Worm (Caenorhabditis elegans): ENCODE results near the gene srg-57.

Gene srg-57

ce11 chrV:2765052-2765451 lies 30.8 kb upstream of the srg-57 start, which contains the start of gene dhs-14:
Gene dhs-14 (minus strand): TSS chrV:2765200.
- TF ChIP-seq nhr-80 (tag; optimal IDR thresholded peaks at IDR 0.05) (peak; percentile 83), dox-1 (GFP tag; IDR thresholded peaks at IDR 0.05) (0 out of 2 replicates have a peak, but pooled peaks have one; percentile 23), egl-44 (GFP tag; IDR thresholded peaks at IDR 0.05) (no peak)

ce11 chrV:2763105-2763504 lies 28.8 kb upstream of the srg-57 start, which contains the start of gene R05D8.7:
Gene R05D8.7 (minus strand): TSS chrV:2763208.
- TF ChIP-seq B0261.1 (tag; optimal IDR thresholded peaks at IDR 0.05) = no peak
- TF ChIP-seq dox-1 (GFP tag; IDR thresholded peaks at IDR 0.05) = no peak
- TF ChIP-seq Y79H2A.3 (GFP tag; conservative IDR thresholded peaks at IDR 0.05) = no peak
- TF ChIP-seq attf-3 (GFP tag; conservative IDR thresholded peaks at IDR 0.05) = no peak

- peak; percentile 75 for TF ChIP-seq zfh-2 (GFP tag; conservative IDR thresholded peaks at IDR 0.05)
- TF ChIP-seq hlh-12 (tag; optimal IDR thresholded peaks at IDR 0.05) = no peak
- no peak for TF ChIP-seq Y56A3A.18 (GFP tag; IDR thresholded peaks at IDR 0.05)
Measured at ce11 chrV:2761470-2761869, 27.2 kb upstream of the srg-57 start.

ce11 chrV:2759456-2759855 lies 25.2 kb upstream of the srg-57 start, which contains the start of gene srg-58:
Gene srg-58 (minus strand): TSS chrV:2759556.
- TF ChIP-seq tbp1 (GFP tag; optimal IDR thresholded peaks at IDR 0.05) (no peak), F39B2.1 (GFP tag; IDR thresholded peaks at IDR 0.05) (no peak), snpc-3.4 (tag; optimal IDR thresholded peaks at IDR 0.05) (no peak), lsl-1 (GFP tag; optimal IDR thresholded peaks at IDR 0.05) (no peak), lin-54 (GFP tag; optimal IDR thresholded peaks at IDR 0.05) (no peak), C17E4.6 (GFP tag; IDR thresholded peaks at IDR 0.05) (no peak), mes-4 (tag; optimal IDR thresholded peaks at IDR 0.05) (no peak), sptf-2 (GFP tag; optimal IDR thresholded peaks at IDR 0.05) (no peak), tlf-1 (GFP tag; optimal IDR thresholded peaks at IDR 0.05) (no peak), F37B4.10 (GFP tag; IDR thresholded peaks at IDR 0.05) (no peak), cebp-2 (GFP tag; IDR thresholded peaks at IDR 0.05) (no peak), D2030.7 (GFP tag; IDR thresholded peaks at IDR 0.05) (no peak), madf-10 (tag; optimal IDR thresholded peaks at IDR 0.05) (no peak), lin-40 (tag; optimal IDR thresholded peaks at IDR 0.05) (no peak), ZK185.1 (tag; optimal IDR thresholded peaks at IDR 0.05; ENCODE audit: poor library complexity, severe bottlenecking) (no peak), zfh-2 (GFP tag; conservative IDR thresholded peaks at IDR 0.05) (no peak), chd-7 (tag; optimal IDR thresholded peaks at IDR 0.05) (no peak)

ce11 chrV:2758437-2758836 lies 24.2 kb upstream of the srg-57 start:
- TF ChIP-seq zfh-2 (GFP tag; conservative IDR thresholded peaks at IDR 0.05) = peak; percentile 75
- TF ChIP-seq K11D2.4 (GFP tag; IDR thresholded peaks at IDR 0.05) = no peak
- peak; percentile 28; the same call in 1 of the 2 replicates for TF ChIP-seq egrh-3 (GFP tag; IDR thresholded peaks at IDR 0.05)
- TF ChIP-seq mel-28 (tag; optimal IDR thresholded peaks at IDR 0.05; ENCODE audit: borderline replicate concordance) = no peak
- TF ChIP-seq Y79H2A.3 (GFP tag; conservative IDR thresholded peaks at IDR 0.05) = no peak
- no peak for TF ChIP-seq ccch-3 (GFP tag; optimal IDR thresholded peaks at IDR 0.05)

- TF ChIP-seq ztf-3 (GFP tag; optimal IDR thresholded peaks at IDR 0.05) (no peak), B0261.1 (tag; optimal IDR thresholded peaks at IDR 0.05) (peak; percentile 6), dox-1 (GFP tag; IDR thresholded peaks at IDR 0.05) (peak; percentile 47; the same call in 1 of the 2 replicates), tbp1 (GFP tag; optimal IDR thresholded peaks at IDR 0.05) (no peak), F33H1.4 (GFP tag; IDR thresholded peaks at IDR 0.05) (no peak), egl-44 (GFP tag; IDR thresholded peaks at IDR 0.05) (no peak), B0336.3 (GFP tag; IDR thresholded peaks at IDR 0.05) (no peak), nfyb-1 (GFP tag; IDR thresholded peaks at IDR 0.05) (peak; percentile 26; the same call in 1 of the 2 replicates), nfya-1 (tag; optimal IDR thresholded peaks at IDR 0.05; ENCODE audit: borderline replicate concordance, insufficient read depth) (no peak), fkh-3 (tag; optimal IDR thresholded peaks at IDR 0.05) (peak; percentile 14), hsf-1 (GFP tag; IDR thresholded peaks at IDR 0.05) (no peak), snpc-1.3 (tag; optimal IDR thresholded peaks at IDR 0.05; ENCODE audit: insufficient read depth) (no peak), Y53G8AR.9 (GFP tag; conservative IDR thresholded peaks at IDR 0.05) (no peak), C06A6.2 (GFP tag; conservative IDR thresholded peaks at IDR 0.05) (no peak)
Measured at ce11 chrV:2757226-2757893, 23.1 kb upstream of the srg-57 start, which contains the start of gene srx-28. Gene srx-28 (minus strand): TSS chrV:2757276.

All from whole organism, young adult.